Worm (Caenorhabditis elegans) whole organism, L4 larva: ENCODE data around the gene btbd-10.

Source experiments
- ama-1 ChIP-seq: fragments of 150-350 bp; optimal IDR thresholded peaks from 2 replicates; lab custom pipeline; 2014; ENCODE audit warnings: inconsistent platforms, mixed read lengths
- ceh-28 ChIP-seq: fragments of 150-350 bp; optimal IDR thresholded peaks from 2 replicates; lab custom pipeline; 2014; ENCODE audit warnings: missing biosample characterization, missing genetic modification reagents, missing genetic modification characterization
- hif-1 ChIP-seq, 2 experiments: sonication (generic microtip); optimal IDR thresholded peaks; 2 replicates each; lab custom pipeline; 2016 to 2017; ENCODE audit warnings: missing compliant biosample characterization in 2 of 2, missing genetic modification characterization in 2 of 2, missing genetic modification reagents in 2 of 2, missing genotype in 2 of 2, mild to moderate bottlenecking in 1 of 2
- jun-1 ChIP-seq: fragments of 150-350 bp; optimal IDR thresholded peaks from 2 replicates; lab custom pipeline; 2014; ENCODE audit warnings: missing biosample characterization, missing genetic modification reagents, missing genetic modification characterization
- unc-39 ChIP-seq: sonication (generic microtip); optimal IDR thresholded peaks from 2 replicates; lab custom pipeline; 2017; ENCODE audit warnings: missing biosample characterization, missing genetic modification characterization
- unc-62 ChIP-seq, 3 experiments: fragments of 150-350 bp in 1 of 3; sonication (generic microtip); optimal IDR thresholded peaks in 2 of 3; peaks in 1 of 3; 1 replicate in 1 of 3; 2 replicates in 2 of 3; lab custom pipeline; 2014 to 2017; ENCODE audit warnings: missing biosample characterization in 3 of 3, missing genetic modification characterization in 3 of 3, missing genetic modification reagents in 3 of 3, missing genotype in 1 of 3
- zfp-2 ChIP-seq: sonication (generic microtip); optimal IDR thresholded peaks from 2 replicates; lab custom pipeline; 2016; ENCODE audit warnings: mild to moderate bottlenecking, missing genetic modification characterization, missing compliant biosample characterization
- ztf-11 ChIP-seq: fragments of 150-350 bp; optimal IDR thresholded peaks from 2 replicates; lab custom pipeline; 2014; ENCODE audit warnings: missing biosample characterization, missing genetic modification characterization

- TF ChIP-seq unc-39, result no peak
- TF ChIP-seq unc-62 (GFP tag; optimal IDR thresholded peaks at IDR 0.05 in 1 of 2; lab: Kevin White, UChicago), result no peak
- no peak for TF ChIP-seq unc-62 (tag; optimal IDR thresholded peaks at IDR 0.05; lab: Kevin White, UChicago)
- TF ChIP-seq hif-1 (tag; optimal IDR thresholded peaks at IDR 0.05; lab: Kevin White, UChicago), result no peak
- TF ChIP-seq ama-1, result no peak
- no peak for TF ChIP-seq zfp-2 (tag; lab: Kevin White, UChicago)
- no peak for TF ChIP-seq ztf-11 (tag; lab: Kevin White, UChicago)
- no peak for TF ChIP-seq ceh-28 (tag; lab: Kevin White, UChicago)
- TF ChIP-seq jun-1, result no peak
Observed at ce11 chrII:4863357-4863756, 41.5 kb upstream of the btbd-10 start, which contains the start of the genes mpst-4 and F11G11.14.
